Worm (Caenorhabditis elegans) whole organism, dauer: ENCODE measurements around the gene Y116A8C.463.
"Not testable (repeated sequence)": the region's sequence is repeated elsewhere in the genome, so short reads cannot be mapped to it uniquely, and the experiment has no call there.

Source experiments
- unc-62 ChIP-seq: sonication (generic microtip); optimal IDR thresholded peaks from 2 replicates; lab custom pipeline; 2017; ENCODE audit warnings: missing biosample characterization, missing genetic modification reagents, missing genetic modification characterization

The Y116A8C.463 gene

ce11 chrIV:16919212-16919775, at the start of gene Y116A8C.463, which contains the start of gene Y116A8C.470:
TSS of gene Y116A8C.463 (plus strand) at chrIV:16919725.
TSS of gene Y116A8C.470 (minus strand) at chrIV:16919312.
- TF ChIP-seq unc-62 = no peak

- TF ChIP-seq unc-62 = no peak
Measured at ce11 chrIV:16888580-16888979, 30.9 kb upstream of the Y116A8C.463 start.

ce11 chrIV:16895288-16895687, 24.2 kb upstream of the Y116A8C.463 start, which contains the start of gene T06A10.2:
TSS of gene T06A10.2 (plus strand) at chrIV:16895588.
- not testable (repeated sequence) for TF ChIP-seq unc-62

- TF ChIP-seq unc-62 = no peak
Measured at ce11 chrIV:16898205-16898604, 21.3 kb upstream of the Y116A8C.463 start.

ce11 chrIV:16915751-16916150, 3.8 kb upstream of the Y116A8C.463 start, which contains the start of gene Y116A8C.3:
TSS of gene Y116A8C.3 (plus strand) at chrIV:16916051.
- no peak for TF ChIP-seq unc-62

ce11 chrIV:16917831-16918429, 1.6 kb upstream of the Y116A8C.463 start, which contains the start of the genes Y116A8C.469 and Y116A8C.468:
TSS of gene Y116A8C.469 (minus strand) at chrIV:16917931.
TSS of gene Y116A8C.468 (plus strand) at chrIV:16918379.
- no peak for TF ChIP-seq unc-62

- TF ChIP-seq unc-62 = no peak
Measured at ce11 chrIV:16920041-16920440, 516 bp downstream of the Y116A8C.463 start, which contains the start of gene nep-23. TSS of gene nep-23 (plus strand) at chrIV:16920341.

- no peak for TF ChIP-seq unc-62
Measured at ce11 chrIV:16921999-16922398, 2.5 kb downstream of the Y116A8C.463 start.

- TF ChIP-seq unc-62 = no peak
Measured at ce11 chrIV:16924092-16924491, 4.6 kb downstream of the Y116A8C.463 start, which contains the start of gene nep-24. TSS of gene nep-24 (plus strand) at chrIV:16924392.

ce11 chrIV:16925363-16925863, 5.9 kb downstream of the Y116A8C.463 start:
- no peak for TF ChIP-seq unc-62

ce11 chrIV:16926558-16926957, 7.0 kb downstream of the Y116A8C.463 start:
- TF ChIP-seq unc-62 = no peak

- TF ChIP-seq unc-62 = no peak
Measured at ce11 chrIV:16931077-16931476, 11.6 kb downstream of the Y116A8C.463 start, which contains the start of gene Y116A8C.49. TSS of gene Y116A8C.49 (minus strand) at chrIV:16931177.

ce11 chrIV:16936053-16936452, 16.5 kb downstream of the Y116A8C.463 start:
- no peak for TF ChIP-seq unc-62

- TF ChIP-seq unc-62 = no peak
Measured at ce11 chrIV:16939001-16939400, 19.5 kb downstream of the Y116A8C.463 start, which contains the start of gene Y116A8C.10. TSS of gene Y116A8C.10 (minus strand) at chrIV:16939101.

- no peak for TF ChIP-seq unc-62
Measured at ce11 chrIV:16946746-16947145, 27.2 kb downstream of the Y116A8C.463 start, which contains the start of the genes Y116A8C.9 and arf-6. TSS of gene Y116A8C.9 (minus strand) at chrIV:16946800. TSS of gene arf-6 (plus strand) at chrIV:16947120.

ce11 chrIV:16949767-16950166, 30.2 kb downstream of the Y116A8C.463 start, which contains the start of gene rad-54.B:
TSS of gene rad-54.B (plus strand) at chrIV:16950067.
- TF ChIP-seq unc-62 = no peak

- TF ChIP-seq unc-62 = no peak
Measured at ce11 chrIV:16952389-16952788, 32.9 kb downstream of the Y116A8C.463 start.
